Fruit fly (Drosophila melanogaster) whole organism, wandering third instar larva: ENCODE measurements around the gene Tektin-C.

Source experiments
- CrebA ChIP-seq: fragments of 200-800 bp; sonication (Bioruptor generic); optimal IDR thresholded peaks from 2 replicates; lab custom pipeline; 2016; ENCODE audit warnings: missing biosample characterization, mild to moderate bottlenecking, missing genetic modification characterization, borderline replicate concordance
- Dif ChIP-seq: fragments of 200-275, 200-300 bp; sonication (Bioruptor generic); optimal IDR thresholded peaks from 2 replicates; lab custom pipeline; 2018; ENCODE audit warnings: missing biosample characterization, missing genetic modification characterization; ENCODE audit not compliant: partially characterized antibody
- Hr78 ChIP-seq: fragments of >200 bp; optimal IDR thresholded peaks from 2 replicates; lab custom pipeline; 2017; ENCODE audit warnings: missing biosample characterization, missing genetic modification characterization
- Hr83 ChIP-seq: fragments of 200-300 bp; sonication (Bioruptor generic); optimal IDR thresholded peaks from 2 replicates; lab custom pipeline; 2016; ENCODE audit warnings: missing biosample characterization, mild to moderate bottlenecking, missing genetic modification characterization, moderate library complexity; ENCODE audit not compliant: poor library complexity, severe bottlenecking
- Mio ChIP-seq: sonication (Bioruptor generic); optimal IDR thresholded peaks from 2 replicates; lab custom pipeline; 2016; ENCODE audit warnings: missing biosample characterization, missing genetic modification characterization
- Myc ChIP-seq: fragments of >200 bp; optimal IDR thresholded peaks from 2 replicates; lab custom pipeline; 2017
- OdsH ChIP-seq: fragments of 200-800 bp; sonication (Bioruptor generic); optimal IDR thresholded peaks from 2 replicates; lab custom pipeline; 2016; ENCODE audit warnings: missing biosample characterization, mild to moderate bottlenecking, missing genetic modification characterization
- Sp1 ChIP-seq: fragments of 200-800 bp; sonication (Bioruptor generic); optimal IDR thresholded peaks from 3 replicates; lab custom pipeline; 2019; ENCODE audit warnings: missing biosample characterization, mild to moderate bottlenecking, missing genetic modification characterization, moderate library complexity
- jim ChIP-seq: fragments of 175-275, 200-325 bp; sonication (Bioruptor generic); optimal IDR thresholded peaks from 2 replicates; lab custom pipeline; 2016; ENCODE audit warnings: missing biosample characterization, mild to moderate bottlenecking, missing genetic modification characterization
- sage ChIP-seq: fragments of 200-800 bp; sonication (Bioruptor generic); optimal IDR thresholded peaks from 2 replicates; lab custom pipeline; 2016; ENCODE audit warnings: missing biosample characterization, mild to moderate bottlenecking, missing genetic modification characterization
- tai ChIP-seq: sonication (Bioruptor generic); optimal IDR thresholded peaks from 2 replicates; lab custom pipeline; 2016; ENCODE audit warnings: missing biosample characterization, missing genetic modification characterization
- woc ChIP-seq: sonication (Bioruptor generic); optimal IDR thresholded peaks from 2 replicates; lab custom pipeline; 2016; ENCODE audit warnings: missing biosample characterization, mild to moderate bottlenecking, missing genetic modification characterization

dm6 chr3L:5834798-5835197 is 38.5 kb upstream of the Tektin-C start:
- TF ChIP-seq Dif (GFP tag; lab: Kevin White, UChicago) (no peak), OdsH (GFP tag; lab: Kevin White, UChicago) (no peak), Hr78 (GFP tag; lab: Kevin White, UChicago) (no peak), CrebA (GFP tag; lab: Kevin White, UChicago) (no peak), tai (GFP tag; lab: Kevin White, UChicago) (no peak), Sp1 (no peak), sage (GFP tag; lab: Kevin White, UChicago) (no peak), woc (GFP tag; lab: Kevin White, UChicago) (no peak), jim (GFP tag; lab: Kevin White, UChicago) (no peak), Hr83 (GFP tag; lab: Kevin White, UChicago) (no peak), Mio (GFP tag; lab: Kevin White, UChicago) (no peak), Myc (no peak)
